Worm (Caenorhabditis elegans): ENCODE measurements around the gene ced-8.
A peak's percentile ranks its signal among the peaks of the same experiment; 100 is the strongest.

The ced-8 gene

ce11 chrX:8404308-8405085, 12.2 kb downstream of the ced-8 start (continued):
- TF ChIP-seq B0035.1 (tag; optimal IDR thresholded peaks at IDR 0.05) (peak; percentile 86), unc-62 (GFP tag; optimal IDR thresholded peaks at IDR 0.05) (no peak), unc-130 (GFP tag; optimal IDR thresholded peaks at IDR 0.05) (peak; percentile 51), Y56A3A.18 (GFP tag; IDR thresholded peaks at IDR 0.05) (peak; percentile 96), F57A8.1 (GFP tag; optimal IDR thresholded peaks at IDR 0.05) (peak; percentile 70), madf-6 (GFP tag; IDR thresholded peaks at IDR 0.05) (peak; percentile 59; the same call in 1 of the 2 replicates), F10E7.11 (tag; optimal IDR thresholded peaks at IDR 0.05) (peak; percentile 74), rec-8 (tag; optimal IDR thresholded peaks at IDR 0.05) (peak; percentile 86 to 87), F22D6.2 (tag; optimal IDR thresholded peaks at IDR 0.05) (peak; percentile 78)

ce11 chrX:8394279-8394678, 22.4 kb downstream of the ced-8 start:
- TF ChIP-seq Y67H2A.10 (GFP tag; conservative IDR thresholded peaks at IDR 0.05) (no peak), D2030.7 (GFP tag; IDR thresholded peaks at IDR 0.05) (no peak), akir-1 (GFP tag; optimal IDR thresholded peaks at IDR 0.05) (no peak), bed-1 (GFP tag; IDR thresholded peaks at IDR 0.05) (no peak)

DNA sequence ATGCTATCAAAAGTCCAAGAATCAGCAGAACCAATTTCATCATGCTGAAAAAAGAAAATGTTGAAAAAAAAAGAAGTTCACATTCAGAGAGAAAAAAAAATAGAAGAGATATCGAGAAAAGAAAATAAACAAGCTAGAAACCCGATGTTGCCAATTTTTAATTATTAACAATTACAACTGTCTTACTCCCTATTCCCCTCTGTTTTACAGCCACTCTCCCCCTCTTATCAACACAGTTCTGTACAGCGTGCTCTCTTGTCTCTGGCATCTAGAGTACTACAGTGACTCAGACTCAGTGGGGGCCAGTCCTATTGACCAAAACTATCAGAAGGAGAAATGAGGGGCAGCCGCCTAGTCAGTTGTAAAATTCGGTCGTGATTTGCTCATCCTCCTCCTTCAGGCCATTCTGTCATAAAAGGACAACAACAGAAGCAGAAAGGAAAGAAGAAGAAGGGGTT, 24.2 kb downstream of the ced-8 start, which contains the start of gene wrk-1:
TSS of gene wrk-1 (minus strand) at position 51 of the 458 bp plus-strand sequence.
- TF ChIP-seq dpl-1 (GFP tag; optimal IDR thresholded peaks at IDR 0.05) (no peak), hmg-1.2 (GFP tag; IDR thresholded peaks at IDR 0.05) (no peak), zim-3 (tag; optimal IDR thresholded peaks at IDR 0.05) (no peak), nhr-80 (tag; optimal IDR thresholded peaks at IDR 0.05) (peak; percentile 65), dox-1 (GFP tag; IDR thresholded peaks at IDR 0.05) (peak; percentile 40; the same call in 1 of the 2 replicates), nfya-2 (GFP tag; IDR thresholded peaks at IDR 0.05) (no peak), nhr-27 (tag; optimal IDR thresholded peaks at IDR 0.05) (no peak), tlf-1 (GFP tag; optimal IDR thresholded peaks at IDR 0.05) (no peak)

DNA sequence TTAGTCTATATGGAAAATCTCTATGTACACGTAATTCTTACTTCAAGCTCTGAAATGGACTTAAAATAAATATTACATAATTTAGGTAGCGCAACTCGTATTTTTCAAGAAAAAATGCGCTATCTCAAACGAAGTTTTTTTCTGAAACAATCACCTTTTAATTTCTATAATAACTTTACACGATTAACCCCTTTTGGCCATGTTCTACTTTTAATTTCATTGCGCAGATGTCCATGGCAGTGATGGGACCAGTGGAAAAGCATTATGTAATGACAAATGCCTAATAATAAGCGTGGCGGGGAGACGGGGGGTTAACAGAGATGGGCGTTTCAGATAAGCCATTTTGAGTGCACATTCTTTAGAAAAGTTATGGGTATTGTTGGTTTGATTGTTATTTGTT, 25.2 kb downstream of the ced-8 start:
- TF ChIP-seq die-1 (tag; optimal IDR thresholded peaks at IDR 0.05) (no peak), F10E7.11 (tag; optimal IDR thresholded peaks at IDR 0.05) (no peak), athp-1 (tag; optimal IDR thresholded peaks at IDR 0.05) (no peak), Y56A3A.18 (GFP tag; IDR thresholded peaks at IDR 0.05) (no peak), efl-1 (GFP tag; optimal IDR thresholded peaks at IDR 0.05) (no peak), sea-2 (GFP tag; IDR thresholded peaks at IDR 0.05) (no peak), dpl-1 (GFP tag; optimal IDR thresholded peaks at IDR 0.05) (no peak), F57A8.1 (GFP tag; optimal IDR thresholded peaks at IDR 0.05) (no peak)

ce11 chrX:8390508-8390907, 26.2 kb downstream of the ced-8 start:
- TF ChIP-seq T26A5.8 (tag; optimal IDR thresholded peaks at IDR 0.05) (no peak), madf-10 (tag; optimal IDR thresholded peaks at IDR 0.05) (no peak), unc-130 (GFP tag; optimal IDR thresholded peaks at IDR 0.05) (no peak)

DNA sequence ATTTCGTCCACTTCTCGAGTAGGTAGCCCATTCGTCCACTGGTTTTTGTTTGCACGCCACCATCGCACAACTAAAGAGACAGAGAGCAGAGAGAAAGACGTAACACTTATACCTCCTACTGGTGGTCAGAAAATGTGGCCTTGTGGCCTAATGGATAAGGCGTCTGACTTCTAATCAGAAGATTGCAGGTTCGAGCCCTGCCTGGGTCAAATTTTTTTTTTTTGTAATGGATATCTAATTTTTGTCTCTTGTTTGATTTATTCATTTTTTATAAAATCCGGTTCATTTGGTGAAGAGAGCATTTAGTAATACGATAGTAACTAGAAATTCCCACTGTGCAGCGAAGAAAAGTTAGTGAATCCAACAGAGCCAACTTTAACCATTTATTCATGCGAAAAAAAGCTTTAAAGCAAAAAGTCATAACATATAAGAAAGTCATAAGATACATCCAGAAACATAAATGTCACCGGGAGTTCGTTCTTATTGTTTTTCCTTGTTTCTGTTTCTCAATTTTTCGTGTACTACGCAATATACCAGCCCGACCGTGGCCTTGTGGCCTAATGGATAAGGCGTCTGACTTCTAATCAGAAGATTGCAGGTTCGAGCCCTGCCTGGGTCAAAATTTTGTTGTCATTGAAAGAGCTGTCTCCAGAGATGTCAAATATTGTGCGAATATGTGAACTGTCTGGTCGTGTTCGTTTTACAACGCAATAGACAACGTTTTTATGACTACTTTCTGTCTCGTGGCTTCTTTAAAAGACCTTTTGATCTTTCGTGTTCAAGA, 30.5 kb downstream of the ced-8 start:
- TF ChIP-seq nfyb-1 (GFP tag; IDR thresholded peaks at IDR 0.05) (peak; percentile 62), chd-7 (tag; optimal IDR thresholded peaks at IDR 0.05) (peak; percentile 54), hmg-20 (GFP tag; IDR thresholded peaks at IDR 0.05) (no peak), snpc-1.3 (tag; optimal IDR thresholded peaks at IDR 0.05; ENCODE audit: insufficient read depth) (peak; percentile 74), egrh-3 (GFP tag; IDR thresholded peaks at IDR 0.05) (peak; percentile 30), ztf-28 (GFP tag; IDR thresholded peaks at IDR 0.05) (0 out of 2 replicates have a peak, but pooled peaks have one; percentile 35), tbp1 (GFP tag; optimal IDR thresholded peaks at IDR 0.05) (peak; percentile 95), K12H6.12 (tag; optimal IDR thresholded peaks at IDR 0.05) (peak; percentile 21), snpc-3.4 (tag; optimal IDR thresholded peaks at IDR 0.05) (peak; percentile 45), dpl-1 (GFP tag; optimal IDR thresholded peaks at IDR 0.05) (no peak), rcor-1 (GFP tag; IDR thresholded peaks at IDR 0.05) (peak; percentile 73), sea-2 (GFP tag; IDR thresholded peaks at IDR 0.05) (no peak), cebp-2 (GFP tag; IDR thresholded peaks at IDR 0.05) (no peak)

All from whole organism, young adult.